Fruit fly (Drosophila melanogaster) whole organism, embryonic: ENCODE results near the gene CG5043.
A peak's percentile ranks its signal among the peaks of the same experiment; 100 is the strongest.

ENCODE experiments used
- Adf1 ChIP-seq: fragments of 200-800 bp; sonication (Bioruptor generic); IDR thresholded peaks from 2 replicates; pipeline ENCODE4 v1.3.6; 2022; ENCODE audit warnings: missing biosample characterization, missing genetic modification characterization
- Bgb ChIP-seq: fragments of 200-800 bp; sonication (Bioruptor generic); IDR thresholded peaks from 2 replicates; pipeline ENCODE4 v1.3.6; 2022; ENCODE audit warnings: missing biosample characterization, missing genetic modification characterization; ENCODE audit not compliant: partially characterized antibody
- CG10431 ChIP-seq: fragments of 200-800 bp; sonication (Bioruptor generic); optimal IDR thresholded peaks from 3 replicates; lab custom pipeline; 2018; ENCODE audit warnings: missing biosample characterization, mild to moderate bottlenecking, missing genetic modification characterization
- CG12219 ChIP-seq: fragments of 200-800 bp; sonication (Bioruptor generic); optimal IDR thresholded peaks from 3 replicates; lab custom pipeline; 2018; ENCODE audit warnings: missing biosample characterization, mild to moderate bottlenecking, missing genetic modification characterization
- CG1647 ChIP-seq: fragments of 200-800 bp; sonication (Bioruptor generic); optimal IDR thresholded peaks from 3 replicates; lab custom pipeline; 2016; ENCODE audit warnings: missing biosample characterization, missing genetic modification characterization
- CG16813 ChIP-seq: fragments of 200-800 bp; sonication (Bioruptor generic); IDR thresholded peaks from 3 replicates; pipeline ENCODE4 v1.3.6; 2022; ENCODE audit warnings: missing biosample characterization, missing genetic modification characterization; ENCODE audit not compliant: partially characterized antibody
- CG18476 ChIP-seq: fragments of 200-800 bp; sonication (Bioruptor generic); optimal IDR thresholded peaks from 2 replicates; lab custom pipeline; 2016; ENCODE audit warnings: missing biosample characterization, mild to moderate bottlenecking, missing genetic modification characterization
- CG2712 ChIP-seq: fragments of 200-800 bp; optimal IDR thresholded peaks from 3 replicates; lab custom pipeline; 2019; ENCODE audit warnings: missing biosample characterization, mild to moderate bottlenecking, missing genetic modification characterization, moderate library complexity
- CG30403 ChIP-seq: fragments of 200-800 bp; sonication (Bioruptor generic); optimal IDR thresholded peaks from 3 replicates; lab custom pipeline; 2016; ENCODE audit warnings: missing biosample characterization, missing genetic modification characterization
- CG4360 ChIP-seq: fragments of 200-800 bp; sonication (Bioruptor generic); IDR thresholded peaks from 2 replicates; pipeline ENCODE4 v1.3.6; 2022; ENCODE audit warnings: missing biosample characterization, missing genetic modification characterization
- CG4730 ChIP-seq: fragments of 200-800 bp; sonication (Bioruptor generic); IDR thresholded peaks from 2 replicates; pipeline ENCODE4 v1.3.6; 2022; ENCODE audit warnings: missing biosample characterization, missing genetic modification characterization
- CG6689 ChIP-seq: fragments of 200-800 bp; sonication (Bioruptor generic); IDR thresholded peaks from 2 replicates; pipeline ENCODE4 v1.3.6; 2022; ENCODE audit warnings: missing biosample characterization, missing genetic modification characterization
- CG6765 ChIP-seq: fragments of 200-800 bp; sonication (Bioruptor generic); optimal IDR thresholded peaks from 3 replicates; lab custom pipeline; 2017; ENCODE audit warnings: missing biosample characterization, mild to moderate bottlenecking, missing genetic modification characterization
- CG6813 ChIP-seq: fragments of 200-800 bp; sonication (Bioruptor generic); optimal IDR thresholded peaks from 2 replicates; lab custom pipeline; 2017; ENCODE audit warnings: missing biosample characterization, missing genetic modification characterization, mild to moderate bottlenecking, moderate library complexity, missing genetic modification reagents
- CG8281 ChIP-seq: fragments of 200-800 bp; sonication (Bioruptor generic); optimal IDR thresholded peaks from 2 replicates; lab custom pipeline; 2018; ENCODE audit warnings: missing biosample characterization, mild to moderate bottlenecking, missing genetic modification characterization, moderate library complexity
- CG9215 ChIP-seq: fragments of 200-800 bp; sonication (Bioruptor generic); IDR thresholded peaks from 2 replicates; pipeline ENCODE4 v1.3.6; 2022; ENCODE audit warnings: missing biosample characterization, missing genetic modification characterization
- CTCF ChIP-seq: fragments of 200-800 bp; sonication (Bioruptor generic); optimal IDR thresholded peaks from 2 replicates; lab custom pipeline; 2017; ENCODE audit warnings: missing biosample characterization, mild to moderate bottlenecking, missing genetic modification characterization, moderate library complexity
- Chrac-16 ChIP-seq: fragments of 200-800 bp; sonication (Bioruptor generic); optimal IDR thresholded peaks from 3 replicates; lab custom pipeline; 2016; ENCODE audit warnings: missing biosample characterization, missing genetic modification characterization
- CrebB ChIP-seq: fragments of 200-800 bp; sonication (Bioruptor generic); optimal IDR thresholded peaks from 3 replicates; lab custom pipeline; 2018; ENCODE audit warnings: missing biosample characterization, mild to moderate bottlenecking, missing genetic modification characterization
- D19B ChIP-seq: fragments of 200-800 bp; sonication (Bioruptor generic); optimal IDR thresholded peaks from 2 replicates; lab custom pipeline; 2017; ENCODE audit warnings: missing biosample characterization, mild to moderate bottlenecking, missing genetic modification characterization
- E2f1 ChIP-seq: fragments of 200-800 bp; sonication (Bioruptor generic); IDR thresholded peaks from 2 replicates; pipeline ENCODE4 v1.3.6; 2022; ENCODE audit warnings: missing biosample characterization, missing genetic modification characterization
- E2f2 ChIP-seq: fragments of 200-800 bp; sonication (Bioruptor generic); IDR thresholded peaks from 2 replicates; pipeline ENCODE4 v1.3.6; 2022; ENCODE audit warnings: missing biosample characterization, missing genetic modification characterization
- HLH54F ChIP-seq: fragments of 200-800 bp; sonication (Bioruptor generic); optimal IDR thresholded peaks from 3 replicates; lab custom pipeline; 2016; ENCODE audit warnings: missing biosample characterization, missing genetic modification characterization
- HLHmδ ChIP-seq: fragments of 200-800 bp; sonication (Bioruptor generic); optimal IDR thresholded peaks from 2 replicates; lab custom pipeline; 2018; ENCODE audit warnings: missing biosample characterization, mild to moderate bottlenecking, missing genetic modification characterization, moderate library complexity
- Hand ChIP-seq: fragments of 200-800 bp; sonication (Bioruptor generic); optimal IDR thresholded peaks from 2 replicates; lab custom pipeline; 2017; ENCODE audit warnings: mild to moderate bottlenecking, missing biosample characterization, missing genetic modification reagents, missing genetic modification characterization
- Lhr ChIP-seq: fragments of 200-800 bp; sonication (Bioruptor generic); optimal IDR thresholded peaks from 3 replicates; lab custom pipeline; 2017; ENCODE audit warnings: mild to moderate bottlenecking, missing biosample characterization, missing genetic modification reagents, missing genetic modification characterization
- Max ChIP-seq: fragments of 200-800 bp; sonication (Bioruptor generic); optimal IDR thresholded peaks from 2 replicates; lab custom pipeline; 2016; ENCODE audit warnings: missing biosample characterization, mild to moderate bottlenecking, missing genetic modification characterization
- Med ChIP-seq: fragments of 200-800 bp; sonication (Bioruptor generic); peaks from one replicate; lab custom pipeline; 2016; ENCODE audit warnings: missing biosample characterization, missing genetic modification characterization, mild to moderate bottlenecking, inconsistent platforms, moderate library complexity
- Mrtf ChIP-seq: fragments of 200-800 bp; sonication (Bioruptor generic); IDR thresholded peaks from 3 replicates; pipeline ENCODE4 v1.3.6; 2022; ENCODE audit warnings: missing biosample characterization, missing genetic modification characterization
- NC2α ChIP-seq: fragments of 200-800 bp; sonication (Bioruptor generic); optimal IDR thresholded peaks from 2 replicates; lab custom pipeline; 2016; ENCODE audit warnings: missing biosample characterization, missing genetic modification characterization
- Vsx1 ChIP-seq: fragments of 200-800 bp; sonication (Bioruptor generic); optimal IDR thresholded peaks from 2 replicates; lab custom pipeline; 2017; ENCODE audit warnings: missing biosample characterization, mild to moderate bottlenecking, missing genetic modification characterization, missing genetic modification reagents
- ase ChIP-seq: fragments of 200-800 bp; sonication (Bioruptor generic); IDR thresholded peaks from 3 replicates; pipeline ENCODE4 v1.3.6; 2022; ENCODE audit warnings: missing biosample characterization, missing genetic modification characterization
- chinmo ChIP-seq: fragments of 200-800 bp; sonication (Bioruptor generic); IDR thresholded peaks from 4 replicates; pipeline ENCODE4 v1.3.6; 2022; ENCODE audit warnings: missing biosample characterization, missing genetic modification characterization; ENCODE audit not compliant: partially characterized antibody
- disco-r ChIP-seq: fragments of 200-800 bp; sonication (Bioruptor generic); optimal IDR thresholded peaks from 2 replicates; lab custom pipeline; 2016; ENCODE audit warnings: missing biosample characterization, missing genetic modification characterization
- dmrt99B ChIP-seq: fragments of 200-800 bp; sonication (Bioruptor generic); optimal IDR thresholded peaks from 2 replicates; lab custom pipeline; 2018; ENCODE audit warnings: missing biosample characterization, mild to moderate bottlenecking, missing genetic modification characterization, moderate library complexity
- exex ChIP-seq: fragments of 200-800 bp; sonication (Bioruptor generic); optimal IDR thresholded peaks from 4 replicates; lab custom pipeline; 2018; ENCODE audit warnings: missing biosample characterization, mild to moderate bottlenecking, missing genetic modification characterization, moderate library complexity
- fd64A ChIP-seq: fragments of 200-800 bp; sonication (Bioruptor generic); optimal IDR thresholded peaks from 3 replicates; lab custom pipeline; 2018; ENCODE audit warnings: missing biosample characterization, mild to moderate bottlenecking, missing genetic modification characterization
- grn ChIP-seq: fragments of 200-800 bp; sonication (Bioruptor generic); optimal IDR thresholded peaks from 3 replicates; lab custom pipeline; 2017; ENCODE audit warnings: missing biosample characterization, missing genetic modification characterization
- gro ChIP-seq: fragments of 200-800 bp; sonication (Bioruptor generic); optimal IDR thresholded peaks from 2 replicates; lab custom pipeline; 2016; ENCODE audit warnings: missing biosample characterization, missing genetic modification characterization
- kni ChIP-seq: fragments of 200-800 bp; sonication (Bioruptor generic); optimal IDR thresholded peaks from 3 replicates; lab custom pipeline; 2017; ENCODE audit warnings: mild to moderate bottlenecking, missing biosample characterization, missing genetic modification reagents, missing genetic modification characterization
- mld ChIP-seq: fragments of 200-800 bp; sonication (Bioruptor generic); IDR thresholded peaks from 3 replicates; pipeline ENCODE4 v1.3.6; 2022; ENCODE audit warnings: missing biosample characterization, missing genetic modification characterization; ENCODE audit not compliant: partially characterized antibody
- nerfin-2 ChIP-seq: fragments of 200-800 bp; sonication (Bioruptor generic); IDR thresholded peaks from 2 replicates; pipeline ENCODE4 v1.3.6; 2022; ENCODE audit warnings: missing biosample characterization, missing genetic modification characterization; ENCODE audit not compliant: partially characterized antibody
- pan ChIP-seq, 4 experiments: fragments of >200 bp in 3 of 4; fragments of 200-800 bp in 1 of 4; sonication (Bioruptor generic) in 1 of 4; optimal IDR thresholded peaks in 3 of 4; IDR thresholded peaks in 1 of 4; 2 replicates each; pipeline versions ENCODE4 v1.3.6 to Lab custom; 2017 to 2022; ENCODE audit warnings: missing biosample characterization in 2 of 4, missing genetic modification characterization in 2 of 4, mixed read lengths in 1 of 4
- pros ChIP-seq: fragments of 200-800 bp; sonication (Bioruptor generic); optimal IDR thresholded peaks from 3 replicates; lab custom pipeline; 2019; ENCODE audit warnings: missing biosample characterization, mild to moderate bottlenecking, missing genetic modification characterization, moderate library complexity
- ssp ChIP-seq: fragments of 200-800 bp; sonication (Bioruptor generic); IDR thresholded peaks from 2 replicates; pipeline ENCODE4 v1.3.6; 2022; ENCODE audit warnings: missing biosample characterization, missing genetic modification characterization
- tgo ChIP-seq: fragments of 200-800 bp; sonication (Bioruptor generic); IDR thresholded peaks from 3 replicates; pipeline ENCODE4 v1.3.6; 2022; ENCODE audit warnings: missing biosample characterization, missing genetic modification characterization
- tio ChIP-seq: fragments of 200-800 bp; sonication (Bioruptor generic); optimal IDR thresholded peaks from 2 replicates; lab custom pipeline; 2017; ENCODE audit warnings: missing biosample characterization, missing genetic modification characterization, inconsistent platforms
- unc-4 ChIP-seq: fragments of 200-800 bp; sonication (Bioruptor generic); IDR thresholded peaks from 2 replicates; pipeline ENCODE4 v1.3.6; 2022; ENCODE audit warnings: missing biosample characterization, missing genetic modification characterization; ENCODE audit not compliant: partially characterized antibody
- zen ChIP-seq: fragments of 200-800 bp; sonication (Bioruptor generic); optimal IDR thresholded peaks from 3 replicates; lab custom pipeline; 2018; ENCODE audit warnings: missing biosample characterization, mild to moderate bottlenecking, missing genetic modification characterization, moderate library complexity
- zfh2 ChIP-seq: fragments of 200-800 bp; sonication (Bioruptor generic); optimal IDR thresholded peaks from 2 replicates; lab custom pipeline; 2016; ENCODE audit warnings: missing biosample characterization, missing genetic modification characterization

Gene CG5043

DNA sequence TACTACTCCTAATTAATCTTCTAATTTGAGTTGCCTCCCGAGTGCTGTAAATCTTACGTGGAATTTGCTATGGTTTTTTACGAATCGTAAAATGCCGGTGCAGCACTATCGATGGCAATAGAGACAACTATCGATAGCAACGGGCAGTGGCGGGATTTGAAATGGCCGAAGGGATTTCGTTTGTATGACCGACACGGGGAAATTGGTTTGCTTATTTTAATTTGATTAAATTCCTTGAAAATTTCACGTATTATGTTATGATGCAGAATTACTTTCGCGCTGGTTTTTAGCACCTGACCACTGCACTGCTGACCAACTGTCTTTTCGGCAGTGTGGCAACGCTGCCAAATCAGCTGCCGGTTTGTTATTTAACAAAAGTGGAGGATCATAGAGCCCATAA is 50.5 kb downstream of the CG5043 start, which contains the start of the genes GCS2beta and CG5131 (continued):
- TF ChIP-seq HLHmδ (no peak), Max (GFP tag; lab: Kevin White, UChicago) (peak; percentile 95), CG1647 (GFP tag; lab: Kevin White, UChicago) (peak; percentile 94), chinmo (GFP tag; lab: Robert Waterston, UW) (peak; percentile 82; the same call in 2 of the 4 replicates), CTCF (GFP tag; lab: Kevin White, UChicago) (peak; percentile 50), ssp (GFP tag; lab: Robert Waterston, UW) (peak; percentile 86), CG16813 (GFP tag; lab: Robert Waterston, UW) (peak; percentile 94), disco-r (peak; percentile 88), Bgb (GFP tag; lab: Robert Waterston, UW) (peak; percentile 87), nerfin-2 (GFP tag; lab: Robert Waterston, UW) (peak; percentile 62; the same call in 1 of the 2 replicates), CG12219 (GFP tag; lab: Kevin White, UChicago) (peak; percentile 81), CG4730 (GFP tag; lab: Robert Waterston, UW) (peak; percentile 91), CG30403 (GFP tag; lab: Kevin White, UChicago) (peak; percentile 96), HLH54F (GFP tag; lab: Kevin White, UChicago) (peak; percentile 98), CG8281 (tag; lab: Kevin White, UChicago) (peak; percentile 57), Med (GFP tag; lab: Kevin White, UChicago) (peak; percentile 100), E2f2 (GFP tag; lab: Robert Waterston, UW) (peak; percentile 84), fd64A (peak; percentile 58), zen (tag; lab: Kevin White, UChicago) (peak; percentile 86), CG4360 (GFP tag; lab: Robert Waterston, UW) (peak; percentile 49; the same call in 1 of the 2 replicates), NC2α (GFP tag; lab: Kevin White, UChicago) (peak; percentile 88), CG9215 (peak; percentile 94), dmrt99B (tag; lab: Kevin White, UChicago) (peak; percentile 84), Hand (GFP tag; lab: Kevin White, UChicago) (peak; percentile 25), ase (GFP tag; lab: Robert Waterston, UW) (peak; percentile 92), CG6765 (GFP tag; lab: Kevin White, UChicago) (peak; percentile 73), CG18476 (peak; percentile 89), kni (peak; percentile 8), mld (GFP tag; lab: Robert Waterston, UW) (peak; percentile 55; the same call in 1 of the 3 replicates), Lhr (peak; percentile 74), grn (GFP tag; lab: Kevin White, UChicago) (no peak), CG2712 (tag; lab: Kevin White, UChicago) (peak; percentile 90), Mrtf (GFP tag; lab: Robert Waterston, UW) (peak; percentile 85), CrebB (tag; lab: Kevin White, UChicago) (peak; percentile 82), pros (GFP tag; lab: Kevin White, UChicago) (no peak), pan (optimal IDR thresholded peaks at IDR 0.05; lab: Kevin White, UChicago) (no peak), pan (GFP tag; optimal IDR thresholded peaks at IDR 0.05 in 1 of 2, IDR thresholded peaks at IDR 0.05 in 1 of 2) (peak in 1 of 2 experiments; percentile 95), tgo (GFP tag; lab: Robert Waterston, UW) (peak; percentile 91), exex (tag; lab: Kevin White, UChicago) (peak; percentile 54), CG10431 (peak; percentile 60), CG6689 (GFP tag; lab: Robert Waterston, UW) (peak; percentile 92), Vsx1 (GFP tag; lab: Kevin White, UChicago) (peak; percentile 33), zfh2 (peak; percentile 98), Adf1 (peak; percentile 74), gro (GFP tag; lab: Kevin White, UChicago) (peak; percentile 97), CG6813 (peak; percentile 78), unc-4 (GFP tag; lab: Robert Waterston, UW) (peak; percentile 88), D19B (GFP tag; lab: Kevin White, UChicago) (peak; percentile 81), tio (peak; percentile 89), Chrac-16 (GFP tag; lab: Kevin White, UChicago) (peak; percentile 96), E2f1 (GFP tag; lab: Robert Waterston, UW) (peak; percentile 91)
